Fruit fly (Drosophila melanogaster): ENCODE measurements around the gene CG34150.

- TF ChIP-seq Ets96B (tag; optimal IDR thresholded peaks at IDR 0.05), result no peak
- no peak for TF ChIP-seq CG3919 (GFP tag; optimal IDR thresholded peaks at IDR 0.05)
- TF ChIP-seq esn (GFP tag; optimal IDR thresholded peaks at IDR 0.05), result no peak
- TF ChIP-seq CG6808 (GFP tag; optimal IDR thresholded peaks at IDR 0.05), result no peak
- TF ChIP-seq CG8319 (GFP tag; optimal IDR thresholded peaks at IDR 0.05), result no peak
- TF ChIP-seq Hr39 (GFP tag; optimal IDR thresholded peaks at IDR 0.05), result no peak
Measured at dm6 chr3R:24857459-24857858, 43.4 kb downstream of the CG34150 start, which contains the start of gene CAH4.
